Worm (Caenorhabditis elegans) whole organism, L3 larva: Measurements from ENCODE around the gene F54E12.2.

ENCODE experiments used
- fkh-10 ChIP-seq: sonication (generic microtip); optimal IDR thresholded peaks from 2 replicates; lab custom pipeline; 2017; ENCODE audit warnings: missing biosample characterization, missing genetic modification reagents, missing genetic modification characterization
- lin-15B ChIP-seq: fragments of 150-350 bp; optimal IDR thresholded peaks from 2 replicates; lab custom pipeline; 2014; ENCODE audit warnings: missing biosample characterization, missing genetic modification characterization
- nfya-1 ChIP-seq: sonication (generic microtip); optimal IDR thresholded peaks from 2 replicates; lab custom pipeline; 2017; ENCODE audit warnings: missing genetic modification characterization, mild to moderate bottlenecking, missing compliant biosample characterization, antibody characterized with exemption, moderate library complexity; ENCODE audit not compliant: insufficient read depth
- nhr-76 ChIP-seq: fragments of 150-350 bp; sonication (generic microtip); optimal IDR thresholded peaks from 5 replicates; lab custom pipeline; 2014; ENCODE audit warnings: missing biosample characterization, missing genetic modification characterization
- nhr-77 ChIP-seq: fragments of 150-350 bp; optimal IDR thresholded peaks from 2 replicates; lab custom pipeline; 2014; ENCODE audit warnings: missing biosample characterization, missing genetic modification characterization
- snpc-4 ChIP-seq: fragments of 150-350 bp; optimal IDR thresholded peaks from 2 replicates; lab custom pipeline; 2014; ENCODE audit warnings: missing biosample characterization, missing genetic modification characterization
- unc-62 ChIP-seq: fragments of 150-350 bp; sonication (generic microtip); optimal IDR thresholded peaks from 4 replicates; lab custom pipeline; 2014; ENCODE audit warnings: missing biosample characterization, missing genetic modification reagents, missing genetic modification characterization
- zag-1 ChIP-seq: fragments of 150-350 bp; optimal IDR thresholded peaks from 2 replicates; lab custom pipeline; 2014; ENCODE audit warnings: missing biosample characterization, missing genetic modification characterization

DNA sequence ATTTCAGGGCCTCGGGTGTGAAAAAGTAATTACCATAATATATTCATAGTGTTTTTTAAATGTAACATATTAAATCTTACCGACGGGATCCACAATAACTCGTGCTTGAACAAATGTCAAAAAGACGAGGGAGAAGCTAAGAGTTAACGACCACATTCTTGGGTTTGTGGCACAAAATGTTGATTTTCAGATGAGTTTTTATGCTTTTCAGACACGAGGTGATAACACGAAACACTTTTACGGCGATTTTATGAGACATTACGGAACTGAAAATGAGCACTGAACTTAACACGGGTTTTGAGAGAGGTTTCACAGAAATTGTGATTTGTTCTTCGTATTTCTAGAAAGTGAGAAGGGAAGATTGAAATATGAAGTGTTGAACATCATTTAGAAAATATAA is 30.4 kb downstream of the F54E12.2 start, which contains the start of gene B0035.13:
- TF ChIP-seq unc-62 (GFP tag; lab: Kevin White, UChicago) (no peak), nhr-76 (tag; lab: Kevin White, UChicago) (no peak), snpc-4 (no peak), zag-1 (tag; lab: Kevin White, UChicago) (no peak), nhr-77 (tag; lab: Kevin White, UChicago) (no peak), nfya-1 (tag; lab: Kevin White, UChicago) (no peak), fkh-10 (GFP tag; lab: Kevin White, UChicago) (no peak), lin-15B (tag; lab: Kevin White, UChicago) (no peak)
